Fruit fly (Drosophila melanogaster) whole organism: ENCODE data around the gene Acp63F.

Experiments used
- CG8478 ChIP-seq: fragments of >200 bp; optimal IDR thresholded peaks from 2 replicates; lab custom pipeline; 2018; ENCODE audit warnings: inconsistent platforms
- Dll ChIP-seq: fragments of >200 bp; optimal IDR thresholded peaks from 2 replicates; lab custom pipeline; 2017
- EcR ChIP-seq, 2 experiments: fragments of >200 bp; optimal IDR thresholded peaks; 2 replicates each; lab custom pipeline; 2017; ENCODE audit warnings: missing biosample characterization in 2 of 2, missing genetic modification characterization in 2 of 2, missing genetic modification reagents in 2 of 2
- pan ChIP-seq: fragments of >200 bp; optimal IDR thresholded peaks from 2 replicates; lab custom pipeline; 2017
- psq ChIP-seq: fragments of >200 bp; optimal IDR thresholded peaks from 2 replicates; lab custom pipeline; 2017
- usp ChIP-seq: fragments of >200 bp; optimal IDR thresholded peaks from 2 replicates; lab custom pipeline; 2017; ENCODE audit warnings: missing biosample characterization, missing genetic modification characterization, mixed read lengths

Acp63F gene

DNA sequence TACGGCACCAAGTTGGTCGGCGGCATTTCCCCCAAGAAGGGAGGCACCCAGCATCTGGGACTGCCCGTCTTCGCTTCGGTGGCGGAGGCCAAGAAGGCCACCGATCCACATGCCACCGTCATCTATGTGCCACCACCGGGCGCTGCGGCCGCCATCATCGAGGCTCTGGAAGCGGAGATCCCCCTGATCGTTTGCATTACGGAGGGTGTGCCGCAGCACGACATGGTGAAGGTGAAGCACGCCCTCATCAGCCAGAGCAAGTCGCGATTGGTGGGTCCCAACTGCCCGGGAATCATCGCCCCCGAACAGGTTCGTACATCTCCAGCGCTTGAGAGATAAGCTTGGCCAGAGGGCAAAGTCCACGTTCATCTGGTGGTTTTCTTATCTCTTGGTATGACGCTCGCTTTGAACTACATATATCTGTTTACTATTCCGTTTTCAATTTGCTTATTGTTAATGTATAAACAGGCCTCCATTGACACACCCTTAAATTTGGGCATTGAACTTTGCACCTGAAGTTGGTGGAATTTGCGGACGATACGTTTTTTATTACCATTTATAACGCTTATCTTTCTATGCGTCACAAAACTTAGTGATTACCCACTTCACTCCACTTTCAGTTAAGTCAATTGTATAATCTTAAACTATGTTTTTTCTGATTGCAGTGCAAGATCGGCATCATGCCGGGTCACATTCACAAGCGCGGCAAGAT is 774 bp upstream of the Acp63F start:
- no peak for TF ChIP-seq usp (GFP tag; lab: Kevin White, UChicago)
- no peak for TF ChIP-seq CG8478
- no peak for TF ChIP-seq psq
- TF ChIP-seq pan (lab: Kevin White, UChicago) = no peak
- TF ChIP-seq EcR (GFP tag; optimal IDR thresholded peaks at IDR 0.05; lab: Kevin White, UChicago) = no peak
- TF ChIP-seq Dll (lab: Kevin White, UChicago) = no peak

dm6 chr3L:3814010-3814833 is 1.9 kb downstream of the Acp63F start, which contains the start of gene Scsalpha1:
Gene Scsalpha1 (plus strand): TSS chr3L:3814211.
- TF ChIP-seq usp (GFP tag; lab: Kevin White, UChicago) (no peak), EcR (GFP tag; optimal IDR thresholded peaks at IDR 0.05; lab: Kevin White, UChicago) (no peak), pan (lab: Kevin White, UChicago) (no peak), CG8478 (no peak)

- TF ChIP-seq Dll (lab: Kevin White, UChicago) (no peak), pan (lab: Kevin White, UChicago) (no peak), psq (no peak), usp (GFP tag; lab: Kevin White, UChicago) (no peak), CG8478 (no peak), EcR (GFP tag; optimal IDR thresholded peaks at IDR 0.05; lab: Kevin White, UChicago) (no peak)
Observed at dm6 chr3L:3811089-3811488, 5.1 kb downstream of the Acp63F start, which contains the start of the genes CG32263 and PIG-B. Gene CG32263 (minus strand): TSS chr3L:3811114. Gene PIG-B (plus strand): TSS chr3L:3811263.

DNA sequence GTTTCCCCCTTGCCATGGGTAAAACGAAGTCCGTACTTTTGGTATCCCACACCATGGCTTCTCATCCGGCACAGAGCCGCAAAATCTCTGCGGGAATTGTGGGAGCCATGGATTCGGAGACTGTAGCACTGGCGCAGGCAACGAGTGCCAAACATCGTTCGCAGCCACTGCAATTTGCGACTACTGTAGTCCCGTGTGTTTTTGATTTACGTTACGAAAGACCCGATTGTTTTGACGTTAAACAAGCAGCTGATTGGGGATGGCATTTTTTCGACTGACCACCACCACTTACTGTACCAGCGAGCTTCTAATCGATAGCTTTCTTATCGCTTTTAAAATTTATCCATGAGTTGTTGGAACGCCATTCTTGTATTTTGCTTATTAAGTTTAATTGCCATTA is 6.2 kb downstream of the Acp63F start, which contains the start of gene CG32262:
Gene CG32262, minus strand, starts transcription at position 254 of the 400 bp plus-strand sequence.
- no peak for TF ChIP-seq EcR (GFP tag; optimal IDR thresholded peaks at IDR 0.05; lab: Kevin White, UChicago)
- TF ChIP-seq pan (lab: Kevin White, UChicago) = no peak
- no peak for TF ChIP-seq Dll (lab: Kevin White, UChicago)
- TF ChIP-seq usp (GFP tag; lab: Kevin White, UChicago) = no peak
- TF ChIP-seq CG8478 = no peak
- no peak for TF ChIP-seq psq

dm6 chr3L:3806330-3806729 is 9.8 kb downstream of the Acp63F start, which contains the start of the genes CG32264, ntc and IntS10:
Gene CG32264 (minus strand): TSS chr3L:3806459.
Gene ntc (minus strand): TSS chr3L:3806459.
Gene IntS10 (plus strand): TSS chr3L:3806710.
- no peak for TF ChIP-seq CG8478

DNA sequence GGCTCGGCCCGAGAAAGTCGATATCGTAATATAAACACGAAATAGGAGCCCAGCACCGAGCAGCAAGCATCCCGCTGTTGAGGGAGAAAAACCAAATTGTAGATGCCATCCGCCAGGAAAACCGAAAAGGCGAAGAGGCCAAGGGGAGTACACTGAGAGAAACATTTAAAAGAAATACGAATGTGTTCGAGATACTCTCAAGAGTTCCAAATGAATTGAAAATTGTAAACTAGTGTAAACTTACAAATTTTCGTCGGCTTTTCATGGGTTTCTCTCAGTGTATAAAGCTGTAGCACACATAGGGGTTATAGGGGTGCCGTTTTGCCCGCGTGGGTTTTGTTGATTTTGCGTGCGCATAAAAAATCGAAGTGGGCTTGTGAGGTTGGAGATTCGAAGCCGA is 13.5 kb downstream of the Acp63F start:
- no peak for TF ChIP-seq CG8478
- TF ChIP-seq Dll (lab: Kevin White, UChicago) = no peak
- no peak for TF ChIP-seq usp (GFP tag; lab: Kevin White, UChicago)
- TF ChIP-seq EcR (GFP tag; optimal IDR thresholded peaks at IDR 0.05; lab: Kevin White, UChicago) = no peak
- no peak for TF ChIP-seq pan (lab: Kevin White, UChicago)
- no peak for TF ChIP-seq psq

DNA sequence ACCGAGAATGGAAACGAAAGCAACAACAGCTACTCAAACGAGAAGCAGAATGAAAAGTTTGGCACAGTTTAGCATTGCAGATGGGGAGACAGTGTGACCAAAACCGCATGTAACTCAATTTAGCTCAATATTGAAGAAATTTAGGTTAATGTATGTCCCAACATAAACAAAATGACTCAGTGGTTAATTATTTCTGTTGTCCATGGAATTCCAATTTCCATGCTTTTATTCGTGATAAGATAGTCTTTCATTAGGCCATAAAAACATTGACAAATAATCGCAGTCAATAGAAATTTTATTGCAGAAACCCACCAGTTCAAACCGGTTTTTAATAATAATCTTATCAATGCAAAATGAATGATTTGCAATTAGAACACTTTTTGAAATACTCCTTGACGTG is 14.3 kb downstream of the Acp63F start:
- no peak for TF ChIP-seq pan (lab: Kevin White, UChicago)
- TF ChIP-seq usp (GFP tag; lab: Kevin White, UChicago) = no peak
- TF ChIP-seq CG8478 = no peak
- TF ChIP-seq EcR (GFP tag; optimal IDR thresholded peaks at IDR 0.05; lab: Kevin White, UChicago) = no peak
- TF ChIP-seq psq = no peak
- no peak for TF ChIP-seq Dll (lab: Kevin White, UChicago)

- TF ChIP-seq EcR (GFP tag; optimal IDR thresholded peaks at IDR 0.05; lab: Kevin White, UChicago) = no peak
- no peak for TF ChIP-seq pan (lab: Kevin White, UChicago)
- no peak for TF ChIP-seq CG8478
- no peak for TF ChIP-seq psq
- TF ChIP-seq usp (GFP tag; lab: Kevin White, UChicago) = no peak
- TF ChIP-seq Dll (lab: Kevin White, UChicago) = no peak
Observed at dm6 chr3L:3801343-3801742, 14.8 kb downstream of the Acp63F start.

dm6 chr3L:3799766-3800165 is 16.4 kb downstream of the Acp63F start:
- TF ChIP-seq usp (GFP tag; lab: Kevin White, UChicago) (no peak), Dll (lab: Kevin White, UChicago) (no peak), CG8478 (no peak)

DNA sequence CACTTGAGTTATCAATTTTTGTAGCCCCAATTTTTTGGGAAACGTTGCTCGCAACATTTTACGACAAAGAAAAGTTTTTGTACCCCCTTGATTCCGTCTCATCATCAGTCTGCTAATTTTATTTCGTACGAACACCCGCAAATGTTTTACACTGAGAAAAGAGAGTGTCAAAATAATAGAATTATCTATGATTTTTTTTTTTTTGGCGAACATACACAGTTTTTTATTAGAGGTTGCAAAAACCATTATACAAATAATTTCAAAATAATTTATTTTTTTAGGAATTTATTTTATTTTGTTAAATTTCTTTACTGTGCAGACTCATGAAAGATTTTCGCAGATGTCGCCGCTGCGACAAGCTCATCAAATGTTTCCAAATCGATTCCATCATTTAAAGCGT is 17.7 kb downstream of the Acp63F start:
- no peak for TF ChIP-seq pan (lab: Kevin White, UChicago)
- TF ChIP-seq usp (GFP tag; lab: Kevin White, UChicago) = no peak
- no peak for TF ChIP-seq psq
- TF ChIP-seq CG8478 = no peak
- TF ChIP-seq EcR (GFP tag; optimal IDR thresholded peaks at IDR 0.05; lab: Kevin White, UChicago) = no peak
- TF ChIP-seq Dll (lab: Kevin White, UChicago) = no peak

DNA sequence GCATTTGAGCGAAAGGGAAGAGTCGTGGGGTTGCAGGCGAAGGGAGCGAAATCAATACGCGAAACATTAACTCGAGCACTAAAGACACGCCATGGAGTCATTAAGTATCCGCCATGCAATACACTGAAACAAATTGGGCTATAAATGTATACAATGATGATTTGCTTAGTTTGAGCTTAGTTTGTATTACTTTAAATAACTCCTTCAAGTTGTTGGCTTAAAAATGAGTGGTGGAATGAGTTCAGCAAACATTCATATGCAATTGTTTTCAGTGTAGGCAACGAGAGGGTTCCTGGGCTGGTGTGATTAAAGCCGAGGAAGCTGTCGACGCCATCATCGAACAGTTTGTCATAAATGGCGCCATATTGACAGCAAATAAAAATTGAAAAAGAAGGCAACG is 18.5 kb downstream of the Acp63F start:
- TF ChIP-seq usp (GFP tag; lab: Kevin White, UChicago) (no peak), pan (lab: Kevin White, UChicago) (no peak), Dll (lab: Kevin White, UChicago) (no peak), EcR (GFP tag; optimal IDR thresholded peaks at IDR 0.05; lab: Kevin White, UChicago) (no peak), psq (no peak), CG8478 (no peak)
